Worm (Caenorhabditis elegans): ENCODE results near the gene cey-4.

Gene cey-4

ce11 chrIII:10875132-10875531, 6.6 kb upstream of the cey-4 start, which contains the start of gene C44B9.2:
Gene C44B9.2 (plus strand): TSS chrIII:10875432.
- TF ChIP-seq zag-1 (tag; optimal IDR thresholded peaks at IDR 0.05) (no peak), nhr-28 (tag; optimal IDR thresholded peaks at IDR 0.05) (no peak), fos-1 (tag; optimal IDR thresholded peaks at IDR 0.05) (no peak), nhr-76 (tag; optimal IDR thresholded peaks at IDR 0.05) (no peak), ztf-11 (tag; optimal IDR thresholded peaks at IDR 0.05) (no peak), ama-1 (optimal IDR thresholded peaks at IDR 0.05) (no peak)

DNA sequence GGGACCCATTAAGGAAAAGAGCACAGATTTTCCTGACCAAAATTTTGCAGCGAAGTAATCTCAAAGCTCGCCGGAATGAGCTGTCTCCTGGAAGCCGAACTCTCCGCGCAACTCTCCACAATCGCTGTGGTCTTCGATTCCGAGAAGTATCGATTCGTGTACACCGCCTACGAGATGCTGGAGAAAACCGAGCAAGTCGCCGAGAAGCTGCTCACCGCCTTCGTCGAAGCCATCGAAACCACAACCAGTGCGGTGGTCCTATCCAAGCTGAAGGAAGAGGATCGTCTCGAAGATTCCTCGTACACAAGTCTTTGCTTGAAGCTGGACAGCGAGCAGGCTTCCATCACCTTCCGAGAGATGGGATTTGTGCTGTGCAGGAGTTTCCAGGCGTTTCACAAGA, 2.3 kb upstream of the cey-4 start:
- TF ChIP-seq mml-1 (tag; optimal IDR thresholded peaks at IDR 0.05) (no peak), nhr-76 (tag; optimal IDR thresholded peaks at IDR 0.05) (no peak), nhr-77 (tag; optimal IDR thresholded peaks at IDR 0.05) (no peak), sea-2 (GFP tag; optimal IDR thresholded peaks at IDR 0.05) (no peak), ceh-9 (tag; optimal IDR thresholded peaks at IDR 0.05) (no peak), nhr-11 (tag; optimal IDR thresholded peaks at IDR 0.05) (no peak), pha-4 (tag; optimal IDR thresholded peaks at IDR 0.05) (no peak), ama-1 (optimal IDR thresholded peaks at IDR 0.05) (no peak), mdl-1 (tag; optimal IDR thresholded peaks at IDR 0.05) (no peak), nhr-12 (tag; optimal IDR thresholded peaks at IDR 0.05) (no peak), unc-62 (GFP tag; optimal IDR thresholded peaks at IDR 0.05) (no peak), ztf-11 (tag; optimal IDR thresholded peaks at IDR 0.05) (no peak)

ce11 chrIII:10870161-10870560, 1.7 kb upstream of the cey-4 start:
- TF ChIP-seq ama-1 (optimal IDR thresholded peaks at IDR 0.05) (no peak), egl-5 (tag; optimal IDR thresholded peaks at IDR 0.05) (no peak), nhr-23 (tag; optimal IDR thresholded peaks at IDR 0.05) (no peak)

- TF ChIP-seq nhr-12 (tag; optimal IDR thresholded peaks at IDR 0.05) (no peak), R02D3.7 (tag; optimal IDR thresholded peaks at IDR 0.05) (no peak), egl-5 (tag; optimal IDR thresholded peaks at IDR 0.05) (no peak), ceh-28 (tag; optimal IDR thresholded peaks at IDR 0.05) (no peak), hmg-11 (tag; optimal IDR thresholded peaks at IDR 0.05) (no peak), ztf-11 (tag; optimal IDR thresholded peaks at IDR 0.05) (no peak), eor-1 (tag; optimal IDR thresholded peaks at IDR 0.05) (no peak), nhr-67 (tag; optimal IDR thresholded peaks at IDR 0.05) (no peak), nhr-77 (tag; optimal IDR thresholded peaks at IDR 0.05) (no peak), daf-12 (tag; optimal IDR thresholded peaks at IDR 0.05) (no peak), snpc-4 (tag; optimal IDR thresholded peaks at IDR 0.05) (no peak), lsy-12 (tag; optimal IDR thresholded peaks at IDR 0.05) (no peak), nhr-237 (tag; optimal IDR thresholded peaks at IDR 0.05) (no peak), lin-39 (tag; optimal IDR thresholded peaks at IDR 0.05) (no peak), elt-3 (tag; optimal IDR thresholded peaks at IDR 0.05) (no peak), skn-1 (tag; optimal IDR thresholded peaks at IDR 0.05) (no peak)
Observed at ce11 chrIII:10869595-10869994, 1.1 kb upstream of the cey-4 start.

DNA sequence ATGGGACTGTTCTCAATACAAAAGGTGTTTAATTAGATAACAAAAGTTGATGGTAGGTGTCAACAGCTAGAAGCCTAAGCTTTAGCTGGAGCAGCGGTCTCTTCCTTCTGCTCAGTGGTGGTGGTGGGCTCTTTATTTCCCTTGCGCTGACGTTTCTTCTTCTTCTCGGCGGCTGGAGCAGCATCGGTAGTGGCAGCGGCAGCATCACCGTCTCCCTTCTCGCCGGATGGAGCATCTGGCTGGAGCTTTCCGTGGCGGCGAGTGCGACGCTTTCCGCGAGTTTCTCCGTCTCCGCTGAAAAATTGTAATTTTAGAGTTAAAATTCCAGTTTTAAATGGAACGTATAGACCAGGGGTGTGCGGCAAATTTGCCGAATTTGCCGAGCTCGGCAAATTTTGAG, 1.4 kb downstream of the cey-4 start:
- TF ChIP-seq unc-62 (GFP tag; optimal IDR thresholded peaks at IDR 0.05) (no peak), lin-39 (tag; optimal IDR thresholded peaks at IDR 0.05) (no peak), zag-1 (tag; optimal IDR thresholded peaks at IDR 0.05) (no peak), sea-2 (GFP tag; optimal IDR thresholded peaks at IDR 0.05) (no peak), ztf-4 (tag; optimal IDR thresholded peaks at IDR 0.05) (no peak), hmg-11 (tag; optimal IDR thresholded peaks at IDR 0.05) (no peak), elt-3 (tag; optimal IDR thresholded peaks at IDR 0.05) (no peak), ama-1 (optimal IDR thresholded peaks at IDR 0.05) (no peak), nhr-12 (tag; optimal IDR thresholded peaks at IDR 0.05) (no peak), daf-12 (tag; optimal IDR thresholded peaks at IDR 0.05) (no peak), snpc-4 (tag; optimal IDR thresholded peaks at IDR 0.05) (no peak), lsy-12 (tag; optimal IDR thresholded peaks at IDR 0.05) (no peak), ceh-16 (tag; optimal IDR thresholded peaks at IDR 0.05) (no peak), mdl-1 (tag; optimal IDR thresholded peaks at IDR 0.05) (no peak), nhr-11 (tag; optimal IDR thresholded peaks at IDR 0.05) (no peak), fos-1 (tag; optimal IDR thresholded peaks at IDR 0.05) (no peak), nhr-76 (tag; optimal IDR thresholded peaks at IDR 0.05) (no peak)

DNA sequence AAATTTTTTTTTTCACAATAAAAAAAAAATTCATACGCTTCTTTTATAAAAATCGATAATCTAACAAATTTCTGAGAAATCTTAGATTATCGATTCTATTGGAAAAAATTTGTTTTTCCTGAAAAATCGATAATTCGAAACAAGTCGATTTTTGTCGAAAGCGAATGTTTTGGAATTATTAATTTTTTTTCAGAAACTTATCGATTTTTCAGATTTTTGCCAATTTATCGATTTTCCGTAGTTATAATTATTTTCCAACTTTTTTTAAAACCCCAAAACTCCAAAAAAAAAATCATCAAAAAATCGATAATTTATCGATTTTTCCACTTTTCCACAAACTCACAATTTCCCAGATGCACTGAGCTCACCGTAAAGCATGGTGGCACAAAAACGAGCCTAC, 7.1 kb downstream of the cey-4 start:
- TF ChIP-seq ceh-28 (tag; optimal IDR thresholded peaks at IDR 0.05) (peak; percentile 96), zag-1 (tag; optimal IDR thresholded peaks at IDR 0.05) (no peak), skn-1 (tag; optimal IDR thresholded peaks at IDR 0.05) (no peak)
